Worm (Caenorhabditis elegans): Measurements from ENCODE around the gene mdt-15.

ce11 chrIII:5875705-5876104 lies 42.2 kb upstream of the mdt-15 start:
- TF ChIP-seq unc-55 (GFP tag; optimal IDR thresholded peaks at IDR 0.05) = no peak
- no peak for TF ChIP-seq nhr-11 (tag; optimal IDR thresholded peaks at IDR 0.05)
- no peak for TF ChIP-seq fkh-10 (GFP tag; optimal IDR thresholded peaks at IDR 0.05)
